Fruit fly (Drosophila melanogaster): ENCODE data around the gene CG13022.
A peak's percentile ranks its signal among the peaks of the same experiment; 100 is the strongest.

CG13022 gene

dm6 chr3L:16915766-16916476, 22.8 kb downstream of the CG13022 start (continued):
- TF ChIP-seq spab (GFP tag; optimal IDR thresholded peaks at IDR 0.05): peak; percentile 82
- TF ChIP-seq CG7368 (GFP tag; optimal IDR thresholded peaks at IDR 0.05): peak; percentile 71
- TF ChIP-seq Lpt (GFP tag; optimal IDR thresholded peaks at IDR 0.05): peak; percentile 78
- peak; percentile 91 for TF ChIP-seq CG32006 (GFP tag; optimal IDR thresholded peaks at IDR 0.05)
- peak; percentile 60 for TF ChIP-seq fd85E (GFP tag; optimal IDR thresholded peaks at IDR 0.05)
- peak; percentile 70 for TF ChIP-seq Sox14 (GFP tag; optimal IDR thresholded peaks at IDR 0.05)
- peak; percentile 78 for TF ChIP-seq acj6 (GFP tag; optimal IDR thresholded peaks at IDR 0.05)
- TF ChIP-seq Gug (GFP tag; IDR thresholded peaks at IDR 0.05): peak; percentile 83
- TF ChIP-seq CG8319 (GFP tag; optimal IDR thresholded peaks at IDR 0.05): peak; percentile 71
- TF ChIP-seq net (GFP tag; optimal IDR thresholded peaks at IDR 0.05): peak; percentile 81
- TF ChIP-seq Sox15 (GFP tag; optimal IDR thresholded peaks at IDR 0.05): no peak
- TF ChIP-seq CG10631 (GFP tag; optimal IDR thresholded peaks at IDR 0.05): peak; percentile 73
- no peak for TF ChIP-seq vri (GFP tag; optimal IDR thresholded peaks at IDR 0.05)
- TF ChIP-seq achi (GFP tag; optimal IDR thresholded peaks at IDR 0.05): peak; percentile 78
- TF ChIP-seq CG8632 (GFP tag; optimal IDR thresholded peaks at IDR 0.05): peak; percentile 58
- TF ChIP-seq CG3919 (GFP tag; optimal IDR thresholded peaks at IDR 0.05): peak; percentile 89
- peak; percentile 55 for TF ChIP-seq CG6792 (GFP tag; optimal IDR thresholded peaks at IDR 0.05)
- TF ChIP-seq CG9139 (GFP tag; optimal IDR thresholded peaks at IDR 0.05): peak; percentile 59
- TF ChIP-seq lz (GFP tag; optimal IDR thresholded peaks at IDR 0.05): peak; percentile 5
- TF ChIP-seq CG11902 (GFP tag; optimal IDR thresholded peaks at IDR 0.05): no peak
- TF ChIP-seq Eip75B (GFP tag; optimal IDR thresholded peaks at IDR 0.05): peak; percentile 73
- peak; percentile 67 for TF ChIP-seq dac (GFP tag; optimal IDR thresholded peaks at IDR 0.05)
- TF ChIP-seq CG16779 (tag; optimal IDR thresholded peaks at IDR 0.05): peak; percentile 73
- no peak for TF ChIP-seq CG6854 (GFP tag; optimal IDR thresholded peaks at IDR 0.05)
- peak; percentile 94 for TF ChIP-seq Eip78C (GFP tag)
- peak; percentile 81 for TF ChIP-seq OdsH (GFP tag; optimal IDR thresholded peaks at IDR 0.05)

DNA sequence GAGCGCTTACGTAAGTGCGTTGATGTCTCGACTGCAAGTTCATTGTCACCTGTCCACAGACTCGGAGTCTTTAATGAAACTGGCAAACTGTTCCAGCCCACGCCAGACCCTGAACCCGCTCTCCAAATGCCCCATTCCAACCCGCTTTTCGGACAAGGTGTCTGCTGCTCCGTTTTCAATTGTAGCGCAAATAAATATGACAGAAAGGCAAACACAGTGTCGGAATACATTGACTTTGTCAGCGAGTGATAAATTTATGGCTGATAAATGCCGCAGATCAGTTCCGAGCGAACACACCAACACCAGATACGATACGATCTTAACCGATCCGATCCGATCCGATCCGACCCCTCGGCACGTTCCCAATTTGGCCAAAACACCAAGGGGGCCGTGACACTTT, 24.6 kb downstream of the CG13022 start:
- TF ChIP-seq CG6276 (GFP tag; optimal IDR thresholded peaks at IDR 0.05) (no peak), vri (GFP tag; optimal IDR thresholded peaks at IDR 0.05) (peak; percentile 70), Eip78C (GFP tag) (peak; percentile 55), Blimp-1 (GFP tag; optimal IDR thresholded peaks at IDR 0.05) (no peak), svp (GFP tag) (no peak), CG7368 (GFP tag; optimal IDR thresholded peaks at IDR 0.05) (peak; percentile 18), CG6808 (GFP tag; optimal IDR thresholded peaks at IDR 0.05) (peak; percentile 5), CG6792 (GFP tag; optimal IDR thresholded peaks at IDR 0.05) (no peak), Hr4 (GFP tag; optimal IDR thresholded peaks at IDR 0.05) (no peak), Hr38 (GFP tag; optimal IDR thresholded peaks at IDR 0.05) (no peak), net (GFP tag; optimal IDR thresholded peaks at IDR 0.05) (no peak), fkh (GFP tag; optimal IDR thresholded peaks at IDR 0.05) (peak; percentile 59), ss (GFP tag; optimal IDR thresholded peaks at IDR 0.05) (peak in 1 of 2 experiments; percentile 6)

- TF ChIP-seq net (GFP tag; optimal IDR thresholded peaks at IDR 0.05) (no peak), achi (GFP tag; optimal IDR thresholded peaks at IDR 0.05) (no peak), CG6854 (GFP tag; optimal IDR thresholded peaks at IDR 0.05) (no peak), CG6808 (GFP tag; optimal IDR thresholded peaks at IDR 0.05) (no peak), Hr39 (GFP tag; optimal IDR thresholded peaks at IDR 0.05) (no peak), Lpt (GFP tag; optimal IDR thresholded peaks at IDR 0.05) (no peak), CG3919 (GFP tag; optimal IDR thresholded peaks at IDR 0.05) (no peak), CG11762 (GFP tag; optimal IDR thresholded peaks at IDR 0.05; ENCODE audit: insufficient read depth) (no peak), fd85E (GFP tag; optimal IDR thresholded peaks at IDR 0.05) (no peak), CG10669 (GFP tag; optimal IDR thresholded peaks at IDR 0.05) (no peak), CG6163 (GFP tag; IDR thresholded peaks at IDR 0.05) (no peak), salr (GFP tag; optimal IDR thresholded peaks at IDR 0.05) (no peak), Sox14 (GFP tag; optimal IDR thresholded peaks at IDR 0.05) (no peak), ss (GFP tag; optimal IDR thresholded peaks at IDR 0.05) (no peak), Eip93F (GFP tag; optimal IDR thresholded peaks at IDR 0.05) (no peak), Smox (GFP tag; optimal IDR thresholded peaks at IDR 0.05) (no peak), Ets21C (GFP tag; optimal IDR thresholded peaks at IDR 0.05) (no peak), CG16779 (tag; optimal IDR thresholded peaks at IDR 0.05) (no peak)
Observed at dm6 chr3L:16910466-16910865, 28.3 kb downstream of the CG13022 start.

Data from whole organism, prepupa.